Worm (Caenorhabditis elegans) whole organism, late embryonic: Measurements from ENCODE around the gene ssp-33.

Source experiments
- K02D7.2 ChIP-seq: sonication (generic microtip); optimal IDR thresholded peaks from 2 replicates; lab custom pipeline; 2017; ENCODE audit warnings: mild to moderate bottlenecking, missing genetic modification characterization, missing compliant biosample characterization
- ama-1 ChIP-seq: fragments of 150-350 bp; optimal IDR thresholded peaks from 2 replicates; lab custom pipeline; 2014
- elt-2 ChIP-seq: sonication (generic microtip); optimal IDR thresholded peaks from 2 replicates; lab custom pipeline; 2016; ENCODE audit warnings: missing genetic modification reagents, missing genetic modification characterization, missing compliant biosample characterization
- elt-4 ChIP-seq: sonication (generic microtip); optimal IDR thresholded peaks from 2 replicates; lab custom pipeline; 2016; ENCODE audit warnings: missing genetic modification characterization, missing compliant biosample characterization
- madf-2 ChIP-seq: sonication (generic microtip); optimal IDR thresholded peaks from 2 replicates; lab custom pipeline; 2017; ENCODE audit warnings: missing genetic modification characterization, missing compliant biosample characterization
- nhr-11 ChIP-seq: fragments of 150-350 bp; optimal IDR thresholded peaks from 2 replicates; lab custom pipeline; 2014; ENCODE audit warnings: missing biosample characterization, missing genetic modification characterization
- nhr-232 ChIP-seq: sonication (generic microtip); optimal IDR thresholded peaks from 2 replicates; lab custom pipeline; 2016; ENCODE audit warnings: missing genetic modification characterization, missing compliant biosample characterization
- npax-4 ChIP-seq: sonication (generic microtip); optimal IDR thresholded peaks from 2 replicates; lab custom pipeline; 2016; ENCODE audit warnings: missing genetic modification characterization, missing compliant biosample characterization
- pag-3 ChIP-seq: sonication (generic microtip); optimal IDR thresholded peaks from 2 replicates; lab custom pipeline; 2016; ENCODE audit warnings: missing compliant biosample characterization, missing genetic modification characterization, borderline replicate concordance
- pat-9 ChIP-seq: fragments of 200-800 bp; sonication (Bioruptor generic); optimal IDR thresholded peaks from 2 replicates; lab custom pipeline; 2018; ENCODE audit warnings: mild to moderate bottlenecking, missing genetic modification characterization, moderate library complexity, missing compliant biosample characterization
- tbx-2 ChIP-seq: sonication (generic microtip); optimal IDR thresholded peaks from 2 replicates; lab custom pipeline; 2016; ENCODE audit warnings: missing genetic modification characterization, missing compliant biosample characterization
- unc-55 ChIP-seq: sonication (generic microtip); optimal IDR thresholded peaks from 2 replicates; lab custom pipeline; 2017; ENCODE audit warnings: missing biosample characterization, missing genetic modification reagents, missing genetic modification characterization
- unc-86 ChIP-seq: sonication (generic microtip); optimal IDR thresholded peaks from 2 replicates; lab custom pipeline; 2016; ENCODE audit warnings: missing genetic modification characterization, missing compliant biosample characterization

- TF ChIP-seq tbx-2 (tag; lab: Kevin White, UChicago) = no peak
- no peak for TF ChIP-seq nhr-11 (tag; lab: Kevin White, UChicago)
- TF ChIP-seq pag-3 (tag; lab: Kevin White, UChicago) = no peak
- TF ChIP-seq unc-55 (GFP tag; lab: Kevin White, UChicago) = no peak
- no peak for TF ChIP-seq K02D7.2 (tag; lab: Kevin White, UChicago)
- TF ChIP-seq unc-86 (tag; lab: Kevin White, UChicago) = no peak
- TF ChIP-seq elt-4 (tag; lab: Kevin White, UChicago) = no peak
- no peak for TF ChIP-seq pat-9 (tag; lab: Kevin White, UChicago)
- TF ChIP-seq nhr-232 = no peak
- no peak for TF ChIP-seq madf-2 (tag; lab: Kevin White, UChicago)
- no peak for TF ChIP-seq ama-1
- no peak for TF ChIP-seq elt-2 (tag; lab: Kevin White, UChicago)
- no peak for TF ChIP-seq npax-4 (tag; lab: Kevin White, UChicago)
Measured at ce11 chrV:14683926-14684325, 27.3 kb upstream of the ssp-33 start.
